Worm (Caenorhabditis elegans) whole organism, late embryonic: ENCODE results near the gene C03H5.4.

ENCODE experiments used
- T23F11.4 ChIP-seq: fragments of 200-800 bp; sonication (Bioruptor generic); optimal IDR thresholded peaks from 2 replicates; lab custom pipeline; 2018; ENCODE audit warnings: mild to moderate bottlenecking, missing genetic modification characterization, missing compliant biosample characterization
- Y22D7AL.16 ChIP-seq: sonication (generic microtip); optimal IDR thresholded peaks from 2 replicates; lab custom pipeline; 2016; ENCODE audit warnings: missing genetic modification characterization, missing compliant biosample characterization
- ceh-34 ChIP-seq: sonication (generic microtip); optimal IDR thresholded peaks from 2 replicates; lab custom pipeline; 2016; ENCODE audit warnings: mild to moderate bottlenecking, missing genetic modification characterization, missing compliant biosample characterization
- ceh-45 ChIP-seq: fragments of 200-800 bp; sonication (Bioruptor generic); IDR thresholded peaks from 2 replicates; pipeline ENCODE4 v1.3.6; 2022; ENCODE audit warnings: missing genetic modification reagents, missing genetic modification characterization, missing compliant biosample characterization
- eyg-1 ChIP-seq: sonication (generic microtip); optimal IDR thresholded peaks from 2 replicates; lab custom pipeline; 2016; ENCODE audit warnings: missing genotype, missing genetic modification characterization, missing compliant biosample characterization
- nhr-11 ChIP-seq: fragments of 150-350 bp; optimal IDR thresholded peaks from 2 replicates; lab custom pipeline; 2014; ENCODE audit warnings: missing biosample characterization, missing genetic modification characterization
- pqm-1 ChIP-seq: sonication (generic microtip); optimal IDR thresholded peaks from 2 replicates; lab custom pipeline; 2016; ENCODE audit warnings: missing genetic modification characterization, missing compliant biosample characterization
- tbx-2 ChIP-seq: sonication (generic microtip); optimal IDR thresholded peaks from 2 replicates; lab custom pipeline; 2016; ENCODE audit warnings: missing genetic modification characterization, missing compliant biosample characterization
- unc-42 ChIP-seq: sonication (generic microtip); optimal IDR thresholded peaks from 2 replicates; lab custom pipeline; 2016; ENCODE audit warnings: missing genotype, missing genetic modification characterization, missing compliant biosample characterization
- unc-86 ChIP-seq: sonication (generic microtip); optimal IDR thresholded peaks from 2 replicates; lab custom pipeline; 2016; ENCODE audit warnings: missing genetic modification characterization, missing compliant biosample characterization

ce11 chrII:400167-400566, 25.1 kb downstream of the C03H5.4 start:
- TF ChIP-seq ceh-34: no peak
- TF ChIP-seq ceh-45 (GFP tag; lab: Robert Waterston, UW): no peak
- no peak for TF ChIP-seq pqm-1
- no peak for TF ChIP-seq nhr-11 (tag; lab: Kevin White, UChicago)
- TF ChIP-seq unc-86 (tag; lab: Kevin White, UChicago): no peak
- TF ChIP-seq unc-42: peak; percentile 81
- no peak for TF ChIP-seq tbx-2 (tag; lab: Kevin White, UChicago)
- no peak for TF ChIP-seq Y22D7AL.16 (tag; lab: Kevin White, UChicago)
- TF ChIP-seq eyg-1 (tag; lab: Kevin White, UChicago): no peak
- TF ChIP-seq T23F11.4 (GFP tag; lab: Kevin White, UChicago): no peak
